Worm (Caenorhabditis elegans): ENCODE data around the gene nhr-187.

DNA sequence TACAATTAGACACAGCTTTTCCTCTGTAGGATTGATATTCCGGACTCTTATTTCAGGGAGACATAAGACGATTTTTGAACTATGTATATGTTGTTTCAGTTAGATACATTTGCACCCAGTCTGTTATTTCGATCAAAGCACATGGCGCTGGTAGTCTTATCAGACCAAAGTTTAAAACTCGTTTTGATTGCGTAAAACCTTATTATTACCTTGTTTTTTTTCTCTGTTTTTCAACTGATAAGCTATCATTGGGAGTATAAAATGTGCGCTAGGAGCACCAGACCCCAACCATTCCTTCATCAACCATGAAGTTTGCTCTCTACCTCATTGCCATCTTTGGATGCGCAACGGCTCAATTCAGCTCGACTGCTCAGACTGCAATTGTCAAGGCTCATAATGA lies 50.5 kb downstream of the nhr-187 start, which contains the start of gene scl-12:
- no peak for TF ChIP-seq mdl-1 (tag; optimal IDR thresholded peaks at IDR 0.05)
- no peak for TF ChIP-seq nhr-11 (tag; optimal IDR thresholded peaks at IDR 0.05)
- TF ChIP-seq efl-1 (optimal IDR thresholded peaks at IDR 0.05), result no peak
- TF ChIP-seq efl-1 (GFP tag; optimal IDR thresholded peaks at IDR 0.05 in 1 of 2), result peak in 1 of 2 experiments; percentile 80
- no peak for TF ChIP-seq ama-1 (optimal IDR thresholded peaks at IDR 0.05)
- TF ChIP-seq lin-35 (GFP tag; optimal IDR thresholded peaks at IDR 0.05), result no peak
- no peak for TF ChIP-seq pqm-1 (tag; optimal IDR thresholded peaks at IDR 0.05)
- TF ChIP-seq nhr-28 (tag; optimal IDR thresholded peaks at IDR 0.05), result no peak
- TF ChIP-seq nhr-237 (tag; optimal IDR thresholded peaks at IDR 0.05), result no peak

Data from whole organism, L1 larva.